Fruit fly (Drosophila melanogaster): ENCODE results near the gene RpL36A.
A peak's percentile ranks its signal among the peaks of the same experiment; 100 is the strongest.

RpL36A gene

dm6 chr2L:8034734-8035133 lies 8.0 kb downstream of the RpL36A start (continued):
- no peak for TF ChIP-seq ash1 (GFP tag; optimal IDR thresholded peaks at IDR 0.05)
- TF ChIP-seq CG17385 (GFP tag; optimal IDR thresholded peaks at IDR 0.05): peak; percentile 63
- peak; percentile 26 for TF ChIP-seq Chrac-16 (GFP tag; optimal IDR thresholded peaks at IDR 0.05)
- TF ChIP-seq CG31388 (GFP tag; optimal IDR thresholded peaks at IDR 0.05): no peak
- no peak for TF ChIP-seq CG10543 (GFP tag; optimal IDR thresholded peaks at IDR 0.05)
- TF ChIP-seq CG2202 (tag; optimal IDR thresholded peaks at IDR 0.05): peak; percentile 1
- TF ChIP-seq so (GFP tag; IDR thresholded peaks at IDR 0.05): peak; percentile 82
- TF ChIP-seq NC2α (GFP tag; optimal IDR thresholded peaks at IDR 0.05): no peak
- TF ChIP-seq CG10654 (GFP tag; optimal IDR thresholded peaks at IDR 0.05): peak; percentile 7
- no peak for TF ChIP-seq zen2 (GFP tag; IDR thresholded peaks at IDR 0.05; ENCODE audit: partially characterized antibody)
- TF ChIP-seq CG18476 (GFP tag; optimal IDR thresholded peaks at IDR 0.05): peak; percentile 23
- TF ChIP-seq bigmax (GFP tag; optimal IDR thresholded peaks at IDR 0.05): no peak
- no peak for TF ChIP-seq Hey (tag; optimal IDR thresholded peaks at IDR 0.05)
- TF ChIP-seq ab (GFP tag; optimal IDR thresholded peaks at IDR 0.05): no peak
- TF ChIP-seq CG1529 (GFP tag; optimal IDR thresholded peaks at IDR 0.05): no peak
- TF ChIP-seq wdn (GFP tag; IDR thresholded peaks at IDR 0.05): no peak
- TF ChIP-seq Drgx (GFP tag; IDR thresholded peaks at IDR 0.05): peak; percentile 71
- peak; percentile 61 for TF ChIP-seq Ada2b (GFP tag; IDR thresholded peaks at IDR 0.05)
- TF ChIP-seq CG12744 (GFP tag; optimal IDR thresholded peaks at IDR 0.05): peak; percentile 7
- no peak for TF ChIP-seq CHES-1-like (GFP tag; optimal IDR thresholded peaks at IDR 0.05)
- TF ChIP-seq gro (GFP tag; optimal IDR thresholded peaks at IDR 0.05): peak; percentile 41
- no peak for TF ChIP-seq lola (GFP tag; optimal IDR thresholded peaks at IDR 0.05)
- peak; percentile 41 for TF ChIP-seq CG16863 (GFP tag; optimal IDR thresholded peaks at IDR 0.05)
- TF ChIP-seq CG18011 (GFP tag; optimal IDR thresholded peaks at IDR 0.05): no peak
- no peak for TF ChIP-seq crol (GFP tag; IDR thresholded peaks at IDR 0.05)
- peak; percentile 67 for TF ChIP-seq lmd (GFP tag; IDR thresholded peaks at IDR 0.05)
- TF ChIP-seq Hr51 (GFP tag; optimal IDR thresholded peaks at IDR 0.05): peak; percentile 15 to 77
- no peak for TF ChIP-seq Sry-β (GFP tag; optimal IDR thresholded peaks at IDR 0.05)
- TF ChIP-seq Gug (GFP tag; IDR thresholded peaks at IDR 0.05): 0 out of 4 replicates have a peak, but pooled peaks have one; percentile 7
- no peak for TF ChIP-seq fd102C (GFP tag; optimal IDR thresholded peaks at IDR 0.05)
- peak; percentile 52 for TF ChIP-seq Hsf (GFP tag; optimal IDR thresholded peaks at IDR 0.05)
- no peak for TF ChIP-seq CG33557 (GFP tag; optimal IDR thresholded peaks at IDR 0.05)
- TF ChIP-seq E2f2 (GFP tag; IDR thresholded peaks at IDR 0.05): peak; percentile 54
- no peak for TF ChIP-seq CG10321 (GFP tag; IDR thresholded peaks at IDR 0.05)
- TF ChIP-seq Xbp1 (GFP tag; optimal IDR thresholded peaks at IDR 0.05): peak; percentile 70
- TF ChIP-seq CG13123 (GFP tag; optimal IDR thresholded peaks at IDR 0.05): no peak
- peak; percentile 61; the same call in 1 of the 2 replicates for TF ChIP-seq CG6689 (GFP tag; IDR thresholded peaks at IDR 0.05)
- TF ChIP-seq bcd (GFP tag; optimal IDR thresholded peaks at IDR 0.05): peak; percentile 32
- TF ChIP-seq Nf-YA (GFP tag; IDR thresholded peaks at IDR 0.05): no peak; the same call in 1 of the 2 replicates
- TF ChIP-seq pzg (GFP tag; optimal IDR thresholded peaks at IDR 0.05): no peak
- TF ChIP-seq Ptx1 (GFP tag; IDR thresholded peaks at IDR 0.05): peak; percentile 72
- 0 out of 2 replicates have a peak, but pooled peaks have one; percentile 29 for TF ChIP-seq Oaz (GFP tag; IDR thresholded peaks at IDR 0.05)
- TF ChIP-seq luna (GFP tag; optimal IDR thresholded peaks at IDR 0.05): no peak
- no peak for TF ChIP-seq TFAM (GFP tag; optimal IDR thresholded peaks at IDR 0.05)
- peak; percentile 54; the same call in 1 of the 2 replicates for TF ChIP-seq ap (GFP tag; IDR thresholded peaks at IDR 0.05)
- peak; percentile 52 for TF ChIP-seq CG10267 (tag; optimal IDR thresholded peaks at IDR 0.05)
- peak; percentile 26; the same call in 1 of the 3 replicates for TF ChIP-seq ase (GFP tag; IDR thresholded peaks at IDR 0.05)
- no peak for TF ChIP-seq jing (GFP tag; optimal IDR thresholded peaks at IDR 0.05)
- TF ChIP-seq phol (tag; optimal IDR thresholded peaks at IDR 0.05): peak; percentile 53
- no peak for TF ChIP-seq CG8765 (GFP tag; IDR thresholded peaks at IDR 0.05)
- no peak for TF ChIP-seq CG15073 (GFP tag; optimal IDR thresholded peaks at IDR 0.05)
